Worm (Caenorhabditis elegans): ENCODE results near the gene spp-18.

ce11 chrIV:9622272-9622671 is 28.8 kb downstream of the spp-18 start, which contains the start of gene W09C2.7:
- TF ChIP-seq ama-1 (optimal IDR thresholded peaks at IDR 0.05) (no peak), sea-1 (GFP tag; conservative IDR thresholded peaks at IDR 0.05) (no peak), ceh-13 (GFP tag; optimal IDR thresholded peaks at IDR 0.05) (no peak), hmbx-1 (tag; optimal IDR thresholded peaks at IDR 0.05) (no peak), ets-7 (tag; optimal IDR thresholded peaks at IDR 0.05) (no peak), tra-4 (tag; optimal IDR thresholded peaks at IDR 0.05) (no peak), pes-1 (GFP tag; IDR thresholded peaks at IDR 0.05) (no peak)

All from whole organism, early embryonic.